Worm (Caenorhabditis elegans): ENCODE data around the gene ZC168.2.
"Not testable (repeated sequence)": the region's sequence is repeated elsewhere in the genome, so short reads cannot be mapped to it uniquely, and the experiment has no call there.

ce11 chrIV:10687307-10687706 lies 40.5 kb upstream of the ZC168.2 start, which contains the start of gene R102.2:
- TF ChIP-seq med-1 (GFP tag; optimal IDR thresholded peaks at IDR 0.05; ENCODE audit: insufficient read depth); flt-1 (GFP tag; IDR thresholded peaks at IDR 0.05); klf-2 (GFP tag; conservative IDR thresholded peaks at IDR 0.05); cog-1 (tag; optimal IDR thresholded peaks at IDR 0.05); tab-1 (GFP tag; IDR thresholded peaks at IDR 0.05); ztf-23 (GFP tag; IDR thresholded peaks at IDR 0.05); T22C8.4 (GFP tag; IDR thresholded peaks at IDR 0.05): not testable (repeated sequence)

All from whole organism, midembryonic.